Worm (Caenorhabditis elegans) whole organism, young adult: ENCODE data around the gene C30B5.2.

Experiments used
- B0019.2 ChIP-seq: fragments of 200-800 bp; sonication (Bioruptor generic); conservative IDR thresholded peaks from 2 replicates; pipeline ENCODE4 v1.3.6; 2022; ENCODE audit warnings: missing genetic modification reagents, missing genetic modification characterization, missing compliant biosample characterization
- D2030.7 ChIP-seq: fragments of 200-800 bp; sonication (Bioruptor generic); IDR thresholded peaks from 2 replicates; pipeline ENCODE4 v1.3.6; 2022; ENCODE audit warnings: missing genetic modification reagents, missing genetic modification characterization, missing compliant biosample characterization
- F23B12.7 ChIP-seq: sonication (generic microtip); optimal IDR thresholded peaks from 2 replicates; lab custom pipeline; 2017; ENCODE audit warnings: missing genetic modification characterization, mild to moderate bottlenecking, missing compliant biosample characterization, antibody characterized with exemption, moderate library complexity; ENCODE audit not compliant: insufficient read depth
- F33H1.4 ChIP-seq: fragments of 200-800 bp; sonication (Bioruptor generic); IDR thresholded peaks from 2 replicates; pipeline ENCODE4 v1.3.6; 2022; ENCODE audit warnings: missing genetic modification reagents, missing genetic modification characterization, missing compliant biosample characterization
- F39B2.1 ChIP-seq: fragments of 200-800 bp; sonication (Bioruptor generic); IDR thresholded peaks from 2 replicates; pipeline ENCODE4 v1.3.6; 2022; ENCODE audit warnings: missing genetic modification reagents, missing genetic modification characterization, missing compliant biosample characterization
- F49E8.2 ChIP-seq: sonication (generic microtip); optimal IDR thresholded peaks from 3 replicates; lab custom pipeline; 2017; ENCODE audit warnings: missing genetic modification characterization, mild to moderate bottlenecking, missing compliant biosample characterization, antibody characterized with exemption, moderate library complexity; ENCODE audit not compliant: insufficient read depth
- F57C9.4 ChIP-seq: sonication (generic microtip); optimal IDR thresholded peaks from 2 replicates; lab custom pipeline; 2017; ENCODE audit warnings: mild to moderate bottlenecking, missing genetic modification characterization, missing compliant biosample characterization
- T07F8.4 ChIP-seq: sonication (generic microtip); optimal IDR thresholded peaks from 2 replicates; lab custom pipeline; 2016; ENCODE audit warnings: mild to moderate bottlenecking, missing genetic modification characterization, moderate library complexity, missing compliant biosample characterization
- Y53G8AR.9 ChIP-seq: fragments of 200-800 bp; sonication (Bioruptor generic); conservative IDR thresholded peaks from 2 replicates; pipeline ENCODE4 v1.3.6; 2022; ENCODE audit warnings: missing genetic modification reagents, missing genetic modification characterization, missing compliant biosample characterization
- ama-1 ChIP-seq, 3 experiments: fragments of 150-350 bp in 1 of 3; sonication (generic microtip) in 2 of 3; optimal IDR thresholded peaks; 2 replicates each; lab custom pipeline; 2014 to 2018; ENCODE audit warnings: missing biosample characterization in 2 of 3, missing genetic modification characterization in 2 of 3, missing genetic modification reagents in 2 of 3
- athp-1 ChIP-seq: sonication (generic microtip); optimal IDR thresholded peaks from 2 replicates; lab custom pipeline; 2017; ENCODE audit warnings: mild to moderate bottlenecking, missing genetic modification characterization, missing compliant biosample characterization
- attf-5 ChIP-seq: fragments of 200-800 bp; sonication (Bioruptor generic); optimal IDR thresholded peaks from 2 replicates; lab custom pipeline; 2018; ENCODE audit warnings: mild to moderate bottlenecking, missing genetic modification characterization, missing compliant biosample characterization
- cebp-1 ChIP-seq, 2 experiments: fragments of 200-800 bp in 1 of 2; sonication (Bioruptor generic) in 1 of 2; sonication (generic microtip) in 1 of 2; IDR thresholded peaks in 1 of 2; optimal IDR thresholded peaks in 1 of 2; 2 replicates each; pipeline versions ENCODE4 v1.3.6 to Lab custom; 2017 to 2022; ENCODE audit warnings: missing compliant biosample characterization in 2 of 2, missing genetic modification characterization in 2 of 2, mild to moderate bottlenecking in 1 of 2, missing genetic modification reagents in 1 of 2, moderate library complexity in 1 of 2
- cebp-2 ChIP-seq: fragments of 200-800 bp; sonication (Bioruptor generic); IDR thresholded peaks from 2 replicates; pipeline ENCODE4 v1.3.6; 2022; ENCODE audit warnings: missing genetic modification characterization, missing compliant biosample characterization
- ceh-27 ChIP-seq: fragments of 200-800 bp; sonication (Bioruptor generic); optimal IDR thresholded peaks from 2 replicates; lab custom pipeline; 2018; ENCODE audit warnings: mild to moderate bottlenecking, missing genetic modification characterization, moderate library complexity, missing compliant biosample characterization
- ceh-40 ChIP-seq: fragments of 200-800 bp; sonication (Bioruptor generic); IDR thresholded peaks from 2 replicates; pipeline ENCODE4 v1.3.6; 2022; ENCODE audit warnings: missing genetic modification characterization, missing compliant biosample characterization
- ceh-58 ChIP-seq: fragments of 200-800 bp; sonication (Bioruptor generic); IDR thresholded peaks from 2 replicates; pipeline ENCODE4 v1.3.6; 2022; ENCODE audit warnings: missing genetic modification characterization, missing compliant biosample characterization
- ceh-79 ChIP-seq: sonication (generic microtip); optimal IDR thresholded peaks from 2 replicates; lab custom pipeline; 2017; ENCODE audit warnings: mild to moderate bottlenecking, missing genetic modification characterization, missing compliant biosample characterization
- ceh-91 ChIP-seq: fragments of 200-800 bp; sonication (Bioruptor generic); IDR thresholded peaks from 2 replicates; pipeline ENCODE4 v1.3.6; 2022; ENCODE audit warnings: missing genetic modification reagents, missing genetic modification characterization, missing compliant biosample characterization
- dpff-1 ChIP-seq: sonication (generic microtip); optimal IDR thresholded peaks from 2 replicates; lab custom pipeline; 2017; ENCODE audit warnings: mild to moderate bottlenecking, missing genetic modification characterization, missing compliant biosample characterization
- efl-1 ChIP-seq: fragments of 150-350 bp; optimal IDR thresholded peaks from 2 replicates; lab custom pipeline; 2014; ENCODE audit warnings: missing biosample characterization, missing genetic modification reagents, missing genetic modification characterization
- ets-4 ChIP-seq: fragments of 200-800 bp; sonication (Bioruptor generic); optimal IDR thresholded peaks from 2 replicates; lab custom pipeline; 2018; ENCODE audit warnings: mild to moderate bottlenecking, missing genetic modification characterization, missing compliant biosample characterization
- fkh-3 ChIP-seq: sonication (generic microtip); optimal IDR thresholded peaks from 2 replicates; lab custom pipeline; 2016; ENCODE audit warnings: mild to moderate bottlenecking, missing genetic modification characterization, missing compliant biosample characterization
- gei-17 ChIP-seq: fragments of 200-800 bp; sonication (Bioruptor generic); optimal IDR thresholded peaks from 2 replicates; lab custom pipeline; 2018; ENCODE audit warnings: mild to moderate bottlenecking, missing genetic modification characterization, missing compliant biosample characterization
- hlh-12 ChIP-seq: sonication (generic microtip); optimal IDR thresholded peaks from 2 replicates; lab custom pipeline; 2016; ENCODE audit warnings: missing genetic modification characterization, missing compliant biosample characterization
- hlh-26 ChIP-seq: fragments of 200-800 bp; sonication (Bioruptor generic); conservative IDR thresholded peaks from 2 replicates; pipeline ENCODE4 v1.3.6; 2022; ENCODE audit warnings: missing genetic modification reagents, missing genetic modification characterization, missing compliant biosample characterization
- hrde-1 ChIP-seq: sonication (generic microtip); optimal IDR thresholded peaks from 2 replicates; lab custom pipeline; 2016; ENCODE audit warnings: missing genetic modification characterization, mild to moderate bottlenecking, missing compliant biosample characterization, moderate library complexity, missing genotype, missing genetic modification reagents, borderline replicate concordance
- lin-35 ChIP-seq, 3 experiments: fragments of 150-350 bp in 2 of 3; sonication (generic microtip) in 1 of 3; optimal IDR thresholded peaks; 2 replicates each; lab custom pipeline; 2014 to 2018; ENCODE audit warnings: missing biosample characterization in 3 of 3, missing genetic modification characterization in 3 of 3, missing genetic modification reagents in 3 of 3
- lin-54 ChIP-seq: fragments of 200-800 bp; sonication (Bioruptor generic); optimal IDR thresholded peaks from 2 replicates; lab custom pipeline; 2018; ENCODE audit warnings: mild to moderate bottlenecking, missing genetic modification characterization, missing compliant biosample characterization
- madf-10 ChIP-seq: sonication (generic microtip); optimal IDR thresholded peaks from 2 replicates; lab custom pipeline; 2016; ENCODE audit warnings: mild to moderate bottlenecking, missing genetic modification characterization, missing compliant biosample characterization
- madf-6 ChIP-seq: fragments of 200-800 bp; sonication (Bioruptor generic); IDR thresholded peaks from 2 replicates; pipeline ENCODE4 v1.3.6; 2022; ENCODE audit warnings: missing genetic modification reagents, missing genetic modification characterization, missing compliant biosample characterization
- mes-4 ChIP-seq: sonication (generic microtip); optimal IDR thresholded peaks from 2 replicates; lab custom pipeline; 2016; ENCODE audit warnings: missing genotype, missing genetic modification characterization, missing compliant biosample characterization
- nhr-179 ChIP-seq: sonication (generic microtip); optimal IDR thresholded peaks from 2 replicates; lab custom pipeline; 2016; ENCODE audit warnings: mild to moderate bottlenecking, missing genetic modification characterization, missing compliant biosample characterization
- pbrm-1 ChIP-seq: fragments of 200-800 bp; sonication (Bioruptor generic); IDR thresholded peaks from 2 replicates; pipeline ENCODE4 v1.3.6; 2022; ENCODE audit warnings: missing genetic modification reagents, missing genetic modification characterization, missing compliant biosample characterization
- pha-4 ChIP-seq: fragments of 150-350 bp; sonication (generic microtip); optimal IDR thresholded peaks from 2 replicates; lab custom pipeline; 2014; ENCODE audit warnings: missing biosample characterization, missing genetic modification reagents, missing genetic modification characterization
- rcor-1 ChIP-seq: fragments of 200-800 bp; sonication (Bioruptor generic); IDR thresholded peaks from 2 replicates; pipeline ENCODE4 v1.3.6; 2022; ENCODE audit warnings: missing genetic modification reagents, missing genetic modification characterization, missing compliant biosample characterization
- rec-8 ChIP-seq, 2 experiments: sonication (generic microtip); optimal IDR thresholded peaks; 2 replicates each; lab custom pipeline; 2016; ENCODE audit warnings: mild to moderate bottlenecking in 2 of 2, missing genetic modification characterization in 2 of 2, missing genetic modification reagents in 2 of 2, missing genotype in 2 of 2, missing biosample characterization in 1 of 2, missing compliant biosample characterization in 1 of 2, moderate library complexity in 1 of 2
- repo-1 ChIP-seq: sonication (generic microtip); optimal IDR thresholded peaks from 2 replicates; lab custom pipeline; 2017; ENCODE audit warnings: mild to moderate bottlenecking, missing genetic modification characterization, missing compliant biosample characterization
- rpc-1 ChIP-seq, 2 experiments: fragments of 150-350 bp in 1 of 2; sonication (generic microtip) in 1 of 2; optimal IDR thresholded peaks; 2 replicates each; lab custom pipeline; 2014 to 2018; ENCODE audit warnings: missing biosample characterization in 1 of 2, missing genetic modification characterization in 1 of 2, missing genetic modification reagents in 1 of 2, missing genotype in 1 of 2
- snpc-3.4 ChIP-seq: sonication (generic microtip); optimal IDR thresholded peaks from 2 replicates; lab custom pipeline; 2017; ENCODE audit warnings: missing genetic modification characterization, mild to moderate bottlenecking, missing compliant biosample characterization, antibody characterized with exemption, moderate library complexity, missing genotype, missing genetic modification reagents
- somi-1 ChIP-seq: fragments of 200-800 bp; sonication (Bioruptor generic); optimal IDR thresholded peaks from 2 replicates; lab custom pipeline; 2018; ENCODE audit warnings: mild to moderate bottlenecking, missing genetic modification characterization, missing compliant biosample characterization
- tlf-1 ChIP-seq: fragments of 200-800 bp; sonication (Bioruptor generic); optimal IDR thresholded peaks from 2 replicates; lab custom pipeline; 2018; ENCODE audit warnings: mild to moderate bottlenecking, missing genetic modification characterization, missing compliant biosample characterization
- unc-130 ChIP-seq: sonication (generic microtip); optimal IDR thresholded peaks from 2 replicates; lab custom pipeline; 2016; ENCODE audit warnings: missing genetic modification reagents, missing genetic modification characterization, missing compliant biosample characterization
- zfh-2 ChIP-seq: fragments of 200-800 bp; sonication (Bioruptor generic); conservative IDR thresholded peaks from 2 replicates; pipeline ENCODE4 v1.3.6; 2022; ENCODE audit warnings: missing genetic modification reagents, missing genetic modification characterization, missing compliant biosample characterization
- ztf-22 ChIP-seq: fragments of 200-800 bp; sonication (Bioruptor generic); optimal IDR thresholded peaks from 2 replicates; lab custom pipeline; 2018; ENCODE audit warnings: mild to moderate bottlenecking, missing genetic modification characterization, moderate library complexity, missing compliant biosample characterization
- ztf-3 ChIP-seq: fragments of 200-800 bp; sonication (Bioruptor generic); optimal IDR thresholded peaks from 2 replicates; lab custom pipeline; 2018; ENCODE audit warnings: mild to moderate bottlenecking, missing genetic modification characterization, missing compliant biosample characterization

The C30B5.2 gene

ce11 chrII:6192484-6192883 lies 4.5 kb upstream of the C30B5.2 start, which contains the start of gene cpb-2:
Gene cpb-2 (plus strand): TSS chrII:6192784.
- no peak for TF ChIP-seq F39B2.1 (GFP tag; lab: Robert Waterston, UW)
- TF ChIP-seq repo-1 = no peak
- TF ChIP-seq lin-35 (GFP tag; optimal IDR thresholded peaks at IDR 0.05; lab: Kevin White, UChicago) = no peak
- no peak for TF ChIP-seq T07F8.4 (tag; lab: Kevin White, UChicago)
- TF ChIP-seq F49E8.2 (tag; lab: Kevin White, UChicago) = no peak
- no peak for TF ChIP-seq B0019.2 (GFP tag; lab: Robert Waterston, UW)
- TF ChIP-seq zfh-2 = no peak
- TF ChIP-seq ceh-58 (GFP tag; lab: Robert Waterston, UW) = no peak

ce11 chrII:6198468-6198867 lies 1.5 kb downstream of the C30B5.2 start, which contains the start of gene szy-4:
Gene szy-4 (plus strand): TSS chrII:6198696.
- TF ChIP-seq pha-4 (tag; lab: Kevin White, UChicago) (no peak), ceh-27 (GFP tag; lab: Kevin White, UChicago) (no peak), F33H1.4 (GFP tag; lab: Robert Waterston, UW) (peak; percentile 86), tlf-1 (GFP tag; lab: Kevin White, UChicago) (no peak), ceh-40 (GFP tag; lab: Robert Waterston, UW) (no peak), gei-17 (GFP tag; lab: Kevin White, UChicago) (no peak), D2030.7 (GFP tag; lab: Robert Waterston, UW) (peak; percentile 53), ets-4 (GFP tag; lab: Kevin White, UChicago) (no peak), lin-54 (GFP tag; lab: Kevin White, UChicago) (peak; percentile 54), ceh-79 (tag; lab: Kevin White, UChicago) (no peak), Y53G8AR.9 (GFP tag; lab: Robert Waterston, UW) (no peak), snpc-3.4 (tag; lab: Kevin White, UChicago) (no peak), unc-130 (GFP tag; lab: Kevin White, UChicago) (peak; percentile 2), hlh-26 (no peak), rpc-1 (optimal IDR thresholded peaks at IDR 0.05; lab: Kevin White, UChicago) (no peak), rpc-1 (tag; optimal IDR thresholded peaks at IDR 0.05; lab: Kevin White, UChicago) (no peak), cebp-1 (GFP tag; IDR thresholded peaks at IDR 0.05; lab: Robert Waterston, UW) (no peak), cebp-1 (tag; optimal IDR thresholded peaks at IDR 0.05; lab: Kevin White, UChicago) (no peak), F49E8.2 (tag; lab: Kevin White, UChicago) (no peak), madf-10 (tag; lab: Kevin White, UChicago) (no peak), cebp-2 (GFP tag; lab: Robert Waterston, UW) (no peak), efl-1 (GFP tag; lab: Kevin White, UChicago) (peak; percentile 89), ztf-3 (GFP tag; lab: Kevin White, UChicago) (no peak), fkh-3 (tag; lab: Kevin White, UChicago) (no peak), pbrm-1 (no peak), rcor-1 (GFP tag; lab: Robert Waterston, UW) (no peak), ama-1 (optimal IDR thresholded peaks at IDR 0.05; lab: Kevin White, UChicago) (no peak), ama-1 (GFP tag; optimal IDR thresholded peaks at IDR 0.05; lab: Kevin White, UChicago) (no peak), ztf-22 (no peak), rec-8 (tag; optimal IDR thresholded peaks at IDR 0.05; lab: Kevin White, UChicago) (no peak), hrde-1 (no peak), ceh-91 (GFP tag; lab: Robert Waterston, UW) (peak; percentile 40; the same call in 1 of the 2 replicates), attf-5 (GFP tag; lab: Kevin White, UChicago) (no peak), mes-4 (tag; lab: Kevin White, UChicago) (no peak), athp-1 (tag; lab: Kevin White, UChicago) (no peak), somi-1 (GFP tag; lab: Kevin White, UChicago) (no peak), B0019.2 (GFP tag; lab: Robert Waterston, UW) (no peak), F23B12.7 (tag; lab: Kevin White, UChicago) (peak; percentile 54), madf-6 (GFP tag; lab: Robert Waterston, UW) (peak; percentile 89), dpff-1 (no peak), F57C9.4 (tag; lab: Kevin White, UChicago) (no peak), nhr-179 (tag; lab: Kevin White, UChicago) (no peak), hlh-12 (tag; lab: Kevin White, UChicago) (no peak)
